Worm (Caenorhabditis elegans): Measurements from ENCODE around the gene fbxb-39.

fbxb-39 gene

DNA sequence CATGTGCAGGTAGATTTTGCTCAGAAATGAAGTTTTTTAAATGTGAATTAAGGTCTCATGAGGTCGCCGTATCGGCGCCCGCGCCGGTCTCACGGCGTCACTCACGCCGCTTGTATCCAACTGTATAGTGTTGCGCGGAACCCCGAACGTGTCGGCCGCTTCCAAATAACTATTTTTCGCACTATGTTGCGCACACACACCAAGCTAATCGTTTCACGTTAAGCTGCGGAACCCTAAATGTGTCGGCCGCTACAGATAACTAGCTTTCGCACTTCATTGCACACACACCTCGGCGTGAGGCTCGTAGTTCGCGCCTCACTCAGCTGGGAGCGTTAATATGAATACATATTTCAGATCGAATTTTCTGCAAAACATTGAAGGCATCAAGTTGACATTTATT, 6.6 kb upstream of the fbxb-39 start:
- no peak for TF ChIP-seq unc-42 (tag; optimal IDR thresholded peaks at IDR 0.05)
- TF ChIP-seq fax-1 (tag; optimal IDR thresholded peaks at IDR 0.05): no peak
- no peak for TF ChIP-seq unc-86 (tag; optimal IDR thresholded peaks at IDR 0.05)

- TF ChIP-seq pax-1 (tag; optimal IDR thresholded peaks at IDR 0.05) (no peak), ceh-18 (tag; optimal IDR thresholded peaks at IDR 0.05) (no peak), nfya-1 (tag; optimal IDR thresholded peaks at IDR 0.05) (no peak), ets-4 (tag; optimal IDR thresholded peaks at IDR 0.05) (no peak), ceh-34 (tag; optimal IDR thresholded peaks at IDR 0.05) (no peak), pat-9 (tag; optimal IDR thresholded peaks at IDR 0.05) (no peak), ceh-2 (tag; optimal IDR thresholded peaks at IDR 0.05) (no peak), pha-2 (tag; optimal IDR thresholded peaks at IDR 0.05) (no peak), ceh-19 (GFP tag; optimal IDR thresholded peaks at IDR 0.05) (no peak), ceh-9 (tag; optimal IDR thresholded peaks at IDR 0.05) (no peak), elt-4 (tag; optimal IDR thresholded peaks at IDR 0.05) (no peak), unc-3 (GFP tag; conservative IDR thresholded peaks at IDR 0.05) (no peak), unc-3 (tag; optimal IDR thresholded peaks at IDR 0.05) (no peak), nhr-232 (tag; optimal IDR thresholded peaks at IDR 0.05) (no peak), hlh-15 (tag; optimal IDR thresholded peaks at IDR 0.05) (no peak), tbx-2 (tag; optimal IDR thresholded peaks at IDR 0.05) (no peak)
Observed at ce11 chrII:1045692-1046091, 5.3 kb upstream of the fbxb-39 start, which contains the start of gene str-148. Gene str-148, plus strand, starts transcription at chrII:1045992.

DNA sequence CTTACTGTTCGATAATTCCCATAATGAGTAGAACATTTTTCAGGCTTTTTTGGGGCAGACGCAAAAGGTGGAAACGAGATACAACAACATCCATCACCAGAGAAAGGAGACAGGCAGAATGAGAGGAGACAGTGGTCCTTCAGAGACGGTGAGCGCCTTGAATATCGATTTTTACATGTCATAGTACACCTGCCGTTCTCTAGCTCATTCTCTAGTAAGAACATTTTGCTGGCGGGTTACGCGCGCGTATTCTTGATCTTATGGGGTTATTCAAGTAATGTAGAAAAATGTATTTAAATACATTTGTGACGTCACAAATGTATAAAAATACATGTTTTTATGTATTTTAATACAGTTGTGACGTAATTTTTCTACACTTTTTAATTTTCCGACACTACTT, 3.6 kb upstream of the fbxb-39 start, which contains the start of gene fbxb-45:
TSS of gene fbxb-45 (minus strand) at position 101 of the 400 bp plus-strand sequence.
- TF ChIP-seq ceh-48 (tag; optimal IDR thresholded peaks at IDR 0.05): peak; percentile 9

- no peak for TF ChIP-seq pat-9 (tag; optimal IDR thresholded peaks at IDR 0.05)
- TF ChIP-seq ceh-22 (tag; optimal IDR thresholded peaks at IDR 0.05): no peak
- no peak for TF ChIP-seq K02D7.2 (tag; optimal IDR thresholded peaks at IDR 0.05)
- TF ChIP-seq syd-9 (tag; optimal IDR thresholded peaks at IDR 0.05): no peak
- no peak for TF ChIP-seq C38D4.7 (GFP tag; optimal IDR thresholded peaks at IDR 0.05)
- TF ChIP-seq ceh-9 (tag; optimal IDR thresholded peaks at IDR 0.05): no peak
- TF ChIP-seq hlh-15 (tag; optimal IDR thresholded peaks at IDR 0.05): no peak
- no peak for TF ChIP-seq pha-4 (tag; optimal IDR thresholded peaks at IDR 0.05)
- TF ChIP-seq odd-2 (tag; optimal IDR thresholded peaks at IDR 0.05): no peak
- TF ChIP-seq K09A11.1 (tag; optimal IDR thresholded peaks at IDR 0.05; ENCODE audit: insufficient read depth): no peak
- no peak for TF ChIP-seq pax-1 (tag; optimal IDR thresholded peaks at IDR 0.05)
- no peak for TF ChIP-seq ceh-45 (GFP tag; IDR thresholded peaks at IDR 0.05)
- no peak for TF ChIP-seq ahr-1 (tag; optimal IDR thresholded peaks at IDR 0.05)
- no peak for TF ChIP-seq pha-2 (tag; optimal IDR thresholded peaks at IDR 0.05)
Observed at ce11 chrII:1042227-1042626, 1.9 kb upstream of the fbxb-39 start, which contains the start of gene fbxb-41. Gene fbxb-41, minus strand, starts transcription at chrII:1042327.

- no peak for TF ChIP-seq lim-6 (tag; optimal IDR thresholded peaks at IDR 0.05)
- TF ChIP-seq unc-86 (tag; optimal IDR thresholded peaks at IDR 0.05): no peak
- TF ChIP-seq ama-1 (optimal IDR thresholded peaks at IDR 0.05): no peak
- no peak for TF ChIP-seq elt-2 (tag; optimal IDR thresholded peaks at IDR 0.05)
- TF ChIP-seq ref-2 (tag; optimal IDR thresholded peaks at IDR 0.05): no peak
- TF ChIP-seq pha-4 (tag; optimal IDR thresholded peaks at IDR 0.05): no peak
- TF ChIP-seq lin-11 (tag; optimal IDR thresholded peaks at IDR 0.05): no peak
- TF ChIP-seq rnt-1 (tag; optimal IDR thresholded peaks at IDR 0.05): no peak
- TF ChIP-seq ceh-14 (tag; optimal IDR thresholded peaks at IDR 0.05): no peak
- TF ChIP-seq syd-9 (tag; optimal IDR thresholded peaks at IDR 0.05): no peak
Observed at ce11 chrII:1028602-1029001, 11.8 kb downstream of the fbxb-39 start, which contains the start of gene math-34. Gene math-34, plus strand, starts transcription at chrII:1028972.

All from whole organism, late embryonic.